Worm (Caenorhabditis elegans): Measurements from ENCODE around the gene sex-1.

ce11 chrX:10197204-10197756 lies 7.9 kb downstream of the sex-1 start, which contains the start of gene nucb-1:
- TF ChIP-seq ama-1 (optimal IDR thresholded peaks at IDR 0.05) (no peak), flt-1 (GFP tag; IDR thresholded peaks at IDR 0.05) (no peak), hmg-4 (GFP tag; optimal IDR thresholded peaks at IDR 0.05) (peak; percentile 5), ceh-13 (GFP tag; optimal IDR thresholded peaks at IDR 0.05) (no peak), hmbx-1 (tag; optimal IDR thresholded peaks at IDR 0.05) (no peak), ceh-36 (tag; optimal IDR thresholded peaks at IDR 0.05) (no peak), tbx-11 (GFP tag; IDR thresholded peaks at IDR 0.05) (no peak), pes-1 (GFP tag; IDR thresholded peaks at IDR 0.05) (no peak), B0310.2 (tag; optimal IDR thresholded peaks at IDR 0.05) (no peak), ets-7 (tag; optimal IDR thresholded peaks at IDR 0.05) (no peak), tbx-37 (GFP tag; conservative IDR thresholded peaks at IDR 0.05) (no peak)
